Worm (Caenorhabditis elegans): ENCODE measurements around the gene glb-24.

DNA sequence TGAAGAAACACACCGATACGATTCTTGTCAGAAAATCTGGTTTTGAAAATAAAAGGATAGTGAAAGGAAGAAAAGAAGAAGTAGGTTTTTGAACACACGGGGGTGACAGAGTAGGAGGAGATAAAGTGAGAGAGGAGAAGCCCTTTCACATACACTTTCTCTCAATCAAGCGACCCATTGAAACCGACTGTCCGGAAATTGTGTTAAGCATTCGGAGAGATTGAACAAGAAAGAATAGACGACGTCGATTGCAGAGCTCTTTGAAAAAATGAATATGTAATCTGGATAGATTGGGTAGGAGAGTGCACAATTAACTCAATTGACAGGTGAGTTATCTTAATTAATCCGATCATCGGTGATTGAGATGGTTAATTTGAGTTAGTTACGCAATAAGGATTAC, 15.5 kb upstream of the glb-24 start:
- TF ChIP-seq him-1 (tag; optimal IDR thresholded peaks at IDR 0.05), result no peak
- TF ChIP-seq W03F9.2 (tag; optimal IDR thresholded peaks at IDR 0.05), result no peak
